Worm (Caenorhabditis elegans) whole organism, L1 larva: Measurements from ENCODE around the gene F02D8.1.

Source experiments
- aha-1 ChIP-seq: fragments of 150-350 bp; optimal IDR thresholded peaks from 2 replicates; lab custom pipeline; 2014; ENCODE audit warnings: missing biosample characterization, missing genetic modification characterization
- ama-1 ChIP-seq: fragments of 150-350 bp; optimal IDR thresholded peaks from 2 replicates; lab custom pipeline; 2014
- ces-1 ChIP-seq: fragments of 150-350 bp; optimal IDR thresholded peaks from 2 replicates; lab custom pipeline; 2014; ENCODE audit warnings: missing biosample characterization, missing genetic modification reagents, missing genetic modification characterization
- elt-2 ChIP-seq: sonication (generic microtip); optimal IDR thresholded peaks from 2 replicates; lab custom pipeline; 2016; ENCODE audit warnings: missing genetic modification characterization, mild to moderate bottlenecking, inconsistent platforms, missing compliant biosample characterization, missing genetic modification reagents
- lin-14 ChIP-seq: fragments of 200-800 bp; sonication (Bioruptor generic); optimal IDR thresholded peaks from 2 replicates; lab custom pipeline; 2018; ENCODE audit warnings: mild to moderate bottlenecking, missing genetic modification characterization, moderate library complexity, missing compliant biosample characterization
- lin-15B ChIP-seq: fragments of 150-350 bp; sonication (generic microtip); optimal IDR thresholded peaks from 3 replicates; lab custom pipeline; 2014; ENCODE audit warnings: missing biosample characterization, missing genetic modification characterization
- nhr-237 ChIP-seq: fragments of 150-350 bp; optimal IDR thresholded peaks from 2 replicates; lab custom pipeline; 2014; ENCODE audit warnings: missing biosample characterization, missing genetic modification characterization
- nhr-28 ChIP-seq: fragments of 150-350 bp; optimal IDR thresholded peaks from 2 replicates; lab custom pipeline; 2014; ENCODE audit warnings: missing biosample characterization, missing genetic modification characterization
- nhr-76 ChIP-seq: sonication (generic microtip); optimal IDR thresholded peaks from 2 replicates; lab custom pipeline; 2017; ENCODE audit warnings: missing biosample characterization, missing genetic modification characterization
- nhr-84 ChIP-seq: sonication (generic microtip); optimal IDR thresholded peaks from 2 replicates; lab custom pipeline; 2017; ENCODE audit warnings: missing biosample characterization, missing genetic modification characterization
- pax-3 ChIP-seq: fragments of 200-800 bp; sonication (Bioruptor generic); optimal IDR thresholded peaks from 2 replicates; lab custom pipeline; 2018; ENCODE audit warnings: mild to moderate bottlenecking, missing genetic modification characterization, moderate library complexity, missing compliant biosample characterization
- unc-130 ChIP-seq: fragments of 150-350 bp; optimal IDR thresholded peaks from 2 replicates; lab custom pipeline; 2017; ENCODE audit warnings: missing biosample characterization, missing genetic modification characterization, inconsistent platforms
- unc-62 ChIP-seq: fragments of 150-350 bp; optimal IDR thresholded peaks from 2 replicates; lab custom pipeline; 2014; ENCODE audit warnings: missing biosample characterization, missing genetic modification reagents, missing genetic modification characterization
- unc-98 ChIP-seq: fragments of 200-800 bp; sonication (Bioruptor generic); IDR thresholded peaks from 2 replicates; pipeline ENCODE4 v1.3.6; 2022; ENCODE audit warnings: missing genetic modification characterization, missing compliant biosample characterization

ce11 chrV:14954633-14955032 lies 23.9 kb downstream of the F02D8.1 start, which contains the start of gene C30G7.5:
- TF ChIP-seq unc-130 (tag; lab: Kevin White, UChicago) (no peak), ama-1 (lab: Kevin White, UChicago) (no peak), nhr-237 (tag; lab: Kevin White, UChicago) (no peak), unc-98 (GFP tag; lab: Robert Waterston, UW) (no peak), nhr-84 (tag; lab: Kevin White, UChicago) (no peak), lin-14 (GFP tag; lab: Kevin White, UChicago) (no peak), ces-1 (GFP tag; lab: Kevin White, UChicago) (no peak), pax-3 (no peak), nhr-28 (no peak), aha-1 (tag; lab: Kevin White, UChicago) (no peak), nhr-76 (tag; lab: Kevin White, UChicago) (no peak), unc-62 (GFP tag; lab: Kevin White, UChicago) (no peak), elt-2 (tag; lab: Kevin White, UChicago) (no peak), lin-15B (tag; lab: Kevin White, UChicago) (no peak)
